Fruit fly (Drosophila melanogaster) whole organism, embryonic: ENCODE measurements around the gene CG10947.

Experiments used
- Ada2b ChIP-seq: fragments of 200-800 bp; sonication (Bioruptor generic); IDR thresholded peaks from 2 replicates; pipeline ENCODE4 v1.3.6; 2022; ENCODE audit warnings: missing biosample characterization, missing genetic modification characterization
- Atf6 ChIP-seq: fragments of 200-800 bp; sonication (Bioruptor generic); IDR thresholded peaks from 2 replicates; pipeline ENCODE4 v1.3.6; 2022; ENCODE audit warnings: missing biosample characterization, missing genetic modification characterization
- Bgb ChIP-seq: fragments of 200-800 bp; sonication (Bioruptor generic); IDR thresholded peaks from 2 replicates; pipeline ENCODE4 v1.3.6; 2022; ENCODE audit warnings: missing biosample characterization, missing genetic modification characterization; ENCODE audit not compliant: partially characterized antibody
- Bteb2 ChIP-seq: fragments of 200-800 bp; sonication (Bioruptor generic); optimal IDR thresholded peaks from 2 replicates; lab custom pipeline; 2016; ENCODE audit warnings: missing biosample characterization, missing genetic modification characterization
- CG10959 ChIP-seq: fragments of 200-800 bp; sonication (Bioruptor generic); IDR thresholded peaks from 2 replicates; pipeline ENCODE4 v1.3.6; 2022; ENCODE audit warnings: missing biosample characterization, missing genetic modification characterization
- CG11085 ChIP-seq: fragments of 200-800 bp; sonication (Bioruptor generic); IDR thresholded peaks from 2 replicates; pipeline ENCODE4 v1.3.6; 2022; ENCODE audit warnings: missing biosample characterization, missing genetic modification characterization
- CG11247 ChIP-seq: fragments of 200-800 bp; sonication (Bioruptor generic); IDR thresholded peaks from 2 replicates; pipeline ENCODE4 v1.3.6; 2022; ENCODE audit warnings: missing biosample characterization, missing genetic modification characterization
- CG12155 ChIP-seq: fragments of 200-800 bp; sonication (Bioruptor generic); optimal IDR thresholded peaks from 3 replicates; lab custom pipeline; 2016; ENCODE audit warnings: missing biosample characterization, missing genetic modification characterization
- CG1233 ChIP-seq: fragments of 200-800 bp; sonication (Bioruptor generic); optimal IDR thresholded peaks from 4 replicates; lab custom pipeline; 2018; ENCODE audit warnings: missing biosample characterization, mild to moderate bottlenecking, missing genetic modification characterization
- CG12942 ChIP-seq: fragments of 200-800 bp; sonication (Bioruptor generic); optimal IDR thresholded peaks from 3 replicates; lab custom pipeline; 2016; ENCODE audit warnings: missing biosample characterization, missing genetic modification characterization
- CG13296 ChIP-seq: fragments of 200-800 bp; sonication (Bioruptor generic); optimal IDR thresholded peaks from 3 replicates; lab custom pipeline; 2018; ENCODE audit warnings: missing biosample characterization, mild to moderate bottlenecking, missing genetic modification characterization
- CG13894 ChIP-seq: fragments of 200-800 bp; sonication (Bioruptor generic); optimal IDR thresholded peaks from 3 replicates; lab custom pipeline; 2018; ENCODE audit warnings: missing biosample characterization, mild to moderate bottlenecking, missing genetic modification characterization, moderate library complexity
- CG14667 ChIP-seq: fragments of 200-800 bp; sonication (Bioruptor generic); IDR thresholded peaks from 2 replicates; pipeline ENCODE4 v1.3.6; 2022; ENCODE audit warnings: missing biosample characterization, missing genetic modification characterization
- CG15479 ChIP-seq: fragments of 200-800 bp; sonication (Bioruptor generic); optimal IDR thresholded peaks from 3 replicates; lab custom pipeline; 2019; ENCODE audit warnings: missing biosample characterization, mild to moderate bottlenecking, missing genetic modification characterization, moderate library complexity
- CG17361 ChIP-seq: fragments of 200-800 bp; sonication (Bioruptor generic); IDR thresholded peaks from 3 replicates; pipeline ENCODE4 v1.3.6; 2022; ENCODE audit warnings: missing biosample characterization, missing genetic modification characterization
- CG18764 ChIP-seq: fragments of 200-800 bp; sonication (Bioruptor generic); optimal IDR thresholded peaks from 3 replicates; lab custom pipeline; 2016; ENCODE audit warnings: missing biosample characterization, missing genetic modification characterization
- CG31388 ChIP-seq: fragments of 200-800 bp; sonication (Bioruptor generic); optimal IDR thresholded peaks from 2 replicates; lab custom pipeline; 2016; ENCODE audit warnings: missing biosample characterization, missing genetic modification characterization
- CG3163 ChIP-seq: fragments of 200-800 bp; sonication (Bioruptor generic); optimal IDR thresholded peaks from 3 replicates; lab custom pipeline; 2016; ENCODE audit warnings: missing biosample characterization, missing genetic modification characterization
- CG32772 ChIP-seq: fragments of 200-800 bp; sonication (Bioruptor generic); IDR thresholded peaks from 2 replicates; pipeline ENCODE4 v1.3.6; 2022; ENCODE audit warnings: missing biosample characterization, missing genetic modification characterization
- CG3847 ChIP-seq: fragments of 200-800 bp; sonication (Bioruptor generic); IDR thresholded peaks from 2 replicates; pipeline ENCODE4 v1.3.6; 2022; ENCODE audit warnings: missing biosample characterization, missing genetic modification characterization
- CG4282 ChIP-seq: fragments of 200-800 bp; sonication (Bioruptor generic); optimal IDR thresholded peaks from 2 replicates; lab custom pipeline; 2016; ENCODE audit warnings: missing biosample characterization, missing genetic modification characterization
- CG4328 ChIP-seq: fragments of 200-800 bp; sonication (Bioruptor generic); optimal IDR thresholded peaks from 3 replicates; lab custom pipeline; 2017; ENCODE audit warnings: missing biosample characterization, missing genetic modification reagents, missing genetic modification characterization
- CG6683 ChIP-seq: fragments of 200-800 bp; sonication (Bioruptor generic); optimal IDR thresholded peaks from 2 replicates; lab custom pipeline; 2017; ENCODE audit warnings: missing biosample characterization, mild to moderate bottlenecking, missing genetic modification characterization, missing genetic modification reagents
- CG6813 ChIP-seq: fragments of 200-800 bp; sonication (Bioruptor generic); optimal IDR thresholded peaks from 2 replicates; lab custom pipeline; 2017; ENCODE audit warnings: missing biosample characterization, missing genetic modification characterization, mild to moderate bottlenecking, moderate library complexity, missing genetic modification reagents
- CG7372 ChIP-seq: fragments of 200-800 bp; sonication (Bioruptor generic); IDR thresholded peaks from 2 replicates; pipeline ENCODE4 v1.3.6; 2022; ENCODE audit warnings: missing biosample characterization, missing genetic modification characterization
- CG8290 ChIP-seq, 3 experiments: fragments of 200-800 bp; sonication (Bioruptor generic); optimal IDR thresholded peaks; 2 replicates each; lab custom pipeline; 2016 to 2019; ENCODE audit warnings: missing biosample characterization in 3 of 3, missing genetic modification characterization in 3 of 3, mild to moderate bottlenecking in 2 of 3, moderate library complexity in 1 of 3
- CTCF ChIP-seq: fragments of 200-800 bp; sonication (Bioruptor generic); optimal IDR thresholded peaks from 2 replicates; lab custom pipeline; 2017; ENCODE audit warnings: missing biosample characterization, mild to moderate bottlenecking, missing genetic modification characterization, moderate library complexity
- CkIIα-i1 ChIP-seq: fragments of 200-800 bp; sonication (Bioruptor generic); IDR thresholded peaks from 2 replicates; pipeline ENCODE4 v1.3.6; 2022; ENCODE audit warnings: missing biosample characterization, missing genetic modification characterization
- Dip2 ChIP-seq: fragments of 200-800 bp; sonication (Bioruptor generic); IDR thresholded peaks from 2 replicates; pipeline ENCODE4 v1.3.6; 2022; ENCODE audit warnings: missing biosample characterization, missing genetic modification characterization
- Eip74EF ChIP-seq, 2 experiments: fragments of 200-800 bp in 1 of 2; fragments of >200 bp in 1 of 2; sonication (Bioruptor generic) in 1 of 2; optimal IDR thresholded peaks; 2 replicates each; lab custom pipeline; 2017 to 2019; ENCODE audit warnings: missing biosample characterization in 2 of 2, missing genetic modification characterization in 2 of 2, mild to moderate bottlenecking in 1 of 2, moderate library complexity in 1 of 2
- Elba2 ChIP-seq: fragments of 200-800 bp; sonication (Bioruptor generic); optimal IDR thresholded peaks from 3 replicates; lab custom pipeline; 2016; ENCODE audit warnings: missing biosample characterization, missing genetic modification characterization
- Kr ChIP-seq: fragments of 200-800 bp; sonication (Bioruptor generic); optimal IDR thresholded peaks from 2 replicates; lab custom pipeline; 2017; ENCODE audit warnings: missing biosample characterization, mild to moderate bottlenecking, missing genetic modification characterization
- Lhr ChIP-seq: fragments of 200-800 bp; sonication (Bioruptor generic); optimal IDR thresholded peaks from 3 replicates; lab custom pipeline; 2017; ENCODE audit warnings: mild to moderate bottlenecking, missing biosample characterization, missing genetic modification reagents, missing genetic modification characterization
- Lpt ChIP-seq: fragments of >200 bp; optimal IDR thresholded peaks from 2 replicates; lab custom pipeline; 2018; ENCODE audit warnings: missing biosample characterization, missing genetic modification characterization
- Opbp ChIP-seq: fragments of 200-800 bp; sonication (Bioruptor generic); IDR thresholded peaks from 3 replicates; pipeline ENCODE4 v1.3.6; 2022; ENCODE audit warnings: missing biosample characterization, missing genetic modification characterization; ENCODE audit not compliant: partially characterized antibody
- Xbp1 ChIP-seq: fragments of 200-800 bp; sonication (Bioruptor generic); optimal IDR thresholded peaks from 3 replicates; lab custom pipeline; 2016; ENCODE audit warnings: missing biosample characterization, mild to moderate bottlenecking, missing genetic modification characterization
- ara ChIP-seq: fragments of 200-800 bp; sonication (Bioruptor generic); IDR thresholded peaks from 2 replicates; pipeline ENCODE4 v1.3.6; 2022; ENCODE audit warnings: missing biosample characterization, missing genetic modification characterization
- bcd ChIP-seq: fragments of 200-800 bp; sonication (Bioruptor generic); optimal IDR thresholded peaks from 2 replicates; lab custom pipeline; 2017; ENCODE audit warnings: missing biosample characterization, mild to moderate bottlenecking, missing genetic modification characterization
- btn ChIP-seq: fragments of 200-800 bp; sonication (Bioruptor generic); optimal IDR thresholded peaks from 2 replicates; lab custom pipeline; 2016; ENCODE audit warnings: missing biosample characterization, missing genetic modification characterization
- cato ChIP-seq: fragments of 200-800 bp; sonication (Bioruptor generic); optimal IDR thresholded peaks from 2 replicates; lab custom pipeline; 2016; ENCODE audit warnings: missing biosample characterization, missing genetic modification characterization, borderline replicate concordance
- dimm ChIP-seq: fragments of 200-800 bp; sonication (Bioruptor generic); IDR thresholded peaks from 2 replicates; pipeline ENCODE4 v1.3.6; 2022; ENCODE audit warnings: missing biosample characterization, missing genetic modification characterization
- emc ChIP-seq: fragments of 200-800 bp; sonication (Bioruptor generic); optimal IDR thresholded peaks from 2 replicates; lab custom pipeline; 2016; ENCODE audit warnings: missing biosample characterization, missing genetic modification characterization
- fd102C ChIP-seq: fragments of 200-800 bp; sonication (Bioruptor generic); optimal IDR thresholded peaks from 2 replicates; lab custom pipeline; 2018; ENCODE audit warnings: missing biosample characterization, mild to moderate bottlenecking, missing genetic modification characterization, moderate library complexity
- fru ChIP-seq: fragments of >200 bp; optimal IDR thresholded peaks from 2 replicates; lab custom pipeline; 2017
- gro ChIP-seq: fragments of 200-800 bp; sonication (Bioruptor generic); optimal IDR thresholded peaks from 2 replicates; lab custom pipeline; 2016; ENCODE audit warnings: missing biosample characterization, missing genetic modification characterization
- knrl ChIP-seq: fragments of 200-800 bp; sonication (Bioruptor generic); IDR thresholded peaks from 3 replicates; pipeline ENCODE4 v1.3.6; 2022; ENCODE audit warnings: missing biosample characterization, missing genetic modification characterization; ENCODE audit not compliant: partially characterized antibody
- pfk ChIP-seq: fragments of 200-800 bp; sonication (Bioruptor generic); optimal IDR thresholded peaks from 2 replicates; lab custom pipeline; 2018; ENCODE audit warnings: missing biosample characterization, mild to moderate bottlenecking, missing genetic modification characterization, moderate library complexity
- pros ChIP-seq: fragments of 200-800 bp; sonication (Bioruptor generic); optimal IDR thresholded peaks from 3 replicates; lab custom pipeline; 2019; ENCODE audit warnings: missing biosample characterization, mild to moderate bottlenecking, missing genetic modification characterization, moderate library complexity
- psq ChIP-seq: fragments of 200-800 bp; sonication (Bioruptor generic); optimal IDR thresholded peaks from 2 replicates; lab custom pipeline; 2017; ENCODE audit warnings: missing biosample characterization, missing genetic modification characterization
- salm ChIP-seq: fragments of 200-800 bp; sonication (Bioruptor generic); optimal IDR thresholded peaks from 2 replicates; lab custom pipeline; 2018; ENCODE audit warnings: missing biosample characterization, mild to moderate bottlenecking, missing genetic modification characterization
- tio ChIP-seq: fragments of 200-800 bp; sonication (Bioruptor generic); optimal IDR thresholded peaks from 2 replicates; lab custom pipeline; 2017; ENCODE audit warnings: missing biosample characterization, missing genetic modification characterization, inconsistent platforms
- toy ChIP-seq: fragments of 200-800 bp; sonication (Bioruptor generic); IDR thresholded peaks from 2 replicates; pipeline ENCODE4 v1.3.6; 2022; ENCODE audit warnings: missing biosample characterization, missing genetic modification characterization

The CG10947 gene

DNA sequence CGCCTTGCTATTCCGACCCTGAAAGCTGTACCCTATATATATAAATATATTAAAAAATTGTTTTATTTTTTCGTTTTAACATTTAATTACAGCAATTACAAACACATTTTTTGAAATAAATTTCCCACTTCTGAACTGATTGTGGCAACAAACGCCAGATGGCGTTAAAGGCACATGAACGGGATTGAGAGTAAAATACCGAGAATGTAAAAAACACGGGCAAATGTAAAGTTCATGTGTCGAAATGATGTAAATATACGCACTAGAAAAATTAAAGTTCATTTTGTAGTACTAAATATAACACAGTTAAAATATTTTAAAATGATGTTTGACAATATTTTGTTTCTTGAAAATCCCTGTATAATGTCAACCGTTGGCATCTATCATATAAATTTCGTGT is 49.8 kb upstream of the CG10947 start (continued):
- peak; percentile 23 for TF ChIP-seq CG13296 (GFP tag; lab: Kevin White, UChicago)
- TF ChIP-seq CG18764 (GFP tag; lab: Kevin White, UChicago) = no peak
- TF ChIP-seq CG8290 (GFP tag; optimal IDR thresholded peaks at IDR 0.05; lab: Kevin White, UChicago) = no peak
- TF ChIP-seq CG8290 (tag; optimal IDR thresholded peaks at IDR 0.05; lab: Kevin White, UChicago) = peak; percentile 23 to 35
- TF ChIP-seq gro (GFP tag; lab: Kevin White, UChicago) = no peak
- TF ChIP-seq btn (GFP tag; lab: Kevin White, UChicago) = no peak
- peak; percentile 7; the same call in 1 of the 2 replicates for TF ChIP-seq CG7372 (GFP tag; lab: Robert Waterston, UW)
- no peak for TF ChIP-seq fd102C (GFP tag; lab: Kevin White, UChicago)
- TF ChIP-seq Atf6 (GFP tag; lab: Robert Waterston, UW) = no peak
- no peak for TF ChIP-seq CG31388 (GFP tag; lab: Kevin White, UChicago)
- TF ChIP-seq psq = no peak
- TF ChIP-seq CG1233 (GFP tag; lab: Kevin White, UChicago) = peak; percentile 31
- TF ChIP-seq CkIIα-i1 (GFP tag; lab: Robert Waterston, UW) = no peak
- no peak for TF ChIP-seq salm
- no peak for TF ChIP-seq Ada2b
- TF ChIP-seq Lpt (GFP tag; lab: Kevin White, UChicago) = peak; percentile 47
- no peak for TF ChIP-seq fru (lab: Kevin White, UChicago)
- TF ChIP-seq Xbp1 (GFP tag; lab: Kevin White, UChicago) = peak; percentile 26
- no peak for TF ChIP-seq pfk
- TF ChIP-seq CG15479 (GFP tag; lab: Kevin White, UChicago) = no peak
- TF ChIP-seq Dip2 (GFP tag; lab: Robert Waterston, UW) = no peak
- TF ChIP-seq CG14667 (GFP tag; lab: Robert Waterston, UW) = no peak
- TF ChIP-seq Lhr = peak; percentile 46
- TF ChIP-seq pros = no peak
- TF ChIP-seq CG4328 (GFP tag; lab: Kevin White, UChicago) = no peak
- no peak for TF ChIP-seq ara
- no peak for TF ChIP-seq Bteb2 (GFP tag; lab: Kevin White, UChicago)
- 0 out of 3 replicates have a peak, but pooled peaks have one; percentile 21 for TF ChIP-seq CG17361 (GFP tag; lab: Robert Waterston, UW)
- no peak for TF ChIP-seq CG10959 (GFP tag; lab: Robert Waterston, UW)
- TF ChIP-seq dimm (GFP tag; lab: Robert Waterston, UW) = no peak
- TF ChIP-seq Eip74EF (GFP tag; optimal IDR thresholded peaks at IDR 0.05; lab: Kevin White, UChicago) = no peak
- 0 out of 2 replicates have a peak, but pooled peaks have one; percentile 5 for TF ChIP-seq CG32772 (GFP tag; lab: Robert Waterston, UW)
- TF ChIP-seq CG3847 = no peak
- TF ChIP-seq CG3163 (GFP tag; lab: Kevin White, UChicago) = no peak
- no peak for TF ChIP-seq CG6683 (GFP tag; lab: Kevin White, UChicago)
- TF ChIP-seq knrl (GFP tag; lab: Robert Waterston, UW) = peak; percentile 59
- no peak for TF ChIP-seq CG11085 (GFP tag; lab: Robert Waterston, UW)
- TF ChIP-seq CG11247 (GFP tag; lab: Robert Waterston, UW) = no peak; the same call in 1 of the 2 replicates
- TF ChIP-seq CG6813 = no peak
- TF ChIP-seq bcd (GFP tag; lab: Kevin White, UChicago) = peak; percentile 28
- no peak for TF ChIP-seq CG4282 (GFP tag; lab: Kevin White, UChicago)
- no peak for TF ChIP-seq CG12942 (GFP tag; lab: Kevin White, UChicago)
- no peak for TF ChIP-seq Kr (GFP tag; lab: Kevin White, UChicago)
- peak; percentile 94 for TF ChIP-seq CTCF (GFP tag; lab: Kevin White, UChicago)
- peak; percentile 81 for TF ChIP-seq Bgb (GFP tag; lab: Robert Waterston, UW)
- TF ChIP-seq tio (GFP tag; lab: Kevin White, UChicago) = no peak
- TF ChIP-seq cato (GFP tag; lab: Kevin White, UChicago) = no peak
- no peak for TF ChIP-seq CG13894 (tag; lab: Kevin White, UChicago)
- TF ChIP-seq Elba2 (GFP tag; lab: Kevin White, UChicago) = no peak
- TF ChIP-seq emc (GFP tag; lab: Kevin White, UChicago) = no peak
- TF ChIP-seq Opbp = peak; percentile 12; the same call in 2 of the 3 replicates
- no peak for TF ChIP-seq toy (GFP tag; lab: Robert Waterston, UW)
- TF ChIP-seq CG12155 = no peak
